Fruit fly (Drosophila melanogaster): ENCODE results near the gene Plzf.

dm6 chr2L:12024104-12024503 is 24.6 kb downstream of the Plzf start:
- TF ChIP-seq OdsH (GFP tag; optimal IDR thresholded peaks at IDR 0.05) (no peak), CG8319 (GFP tag; optimal IDR thresholded peaks at IDR 0.05) (no peak), pdm3 (GFP tag; optimal IDR thresholded peaks at IDR 0.05) (no peak), Gug (GFP tag; IDR thresholded peaks at IDR 0.05) (no peak), CG15336 (GFP tag; IDR thresholded peaks at IDR 0.05) (no peak), CG7368 (GFP tag; optimal IDR thresholded peaks at IDR 0.05) (no peak), CG11902 (GFP tag; optimal IDR thresholded peaks at IDR 0.05) (no peak), Sox102F (GFP tag; optimal IDR thresholded peaks at IDR 0.05) (no peak), Blimp-1 (GFP tag; optimal IDR thresholded peaks at IDR 0.05) (no peak), Sox15 (GFP tag; optimal IDR thresholded peaks at IDR 0.05) (no peak), CG1621 (tag; optimal IDR thresholded peaks at IDR 0.05) (no peak), fd59A (GFP tag; optimal IDR thresholded peaks at IDR 0.05) (no peak), fkh (GFP tag; optimal IDR thresholded peaks at IDR 0.05) (no peak), Lpt (GFP tag; optimal IDR thresholded peaks at IDR 0.05) (no peak)

Measured in whole organism, prepupa.